Fruit fly (Drosophila melanogaster) whole organism: ENCODE measurements around the gene CG18508.

Source experiments
- CG8478 ChIP-seq: fragments of >200 bp; optimal IDR thresholded peaks from 2 replicates; lab custom pipeline; 2018; ENCODE audit warnings: inconsistent platforms
- Dll ChIP-seq: fragments of >200 bp; optimal IDR thresholded peaks from 2 replicates; lab custom pipeline; 2017
- EcR ChIP-seq, 2 experiments: fragments of >200 bp; optimal IDR thresholded peaks; 2 replicates each; lab custom pipeline; 2017; ENCODE audit warnings: missing biosample characterization in 2 of 2, missing genetic modification characterization in 2 of 2, missing genetic modification reagents in 2 of 2
- pan ChIP-seq: fragments of >200 bp; optimal IDR thresholded peaks from 2 replicates; lab custom pipeline; 2017
- psq ChIP-seq: fragments of >200 bp; optimal IDR thresholded peaks from 2 replicates; lab custom pipeline; 2017
- usp ChIP-seq: fragments of >200 bp; optimal IDR thresholded peaks from 2 replicates; lab custom pipeline; 2017; ENCODE audit warnings: missing biosample characterization, missing genetic modification characterization, mixed read lengths

- no peak for TF ChIP-seq usp (GFP tag; lab: Kevin White, UChicago)
- no peak for TF ChIP-seq CG8478 (lab: Kevin White, UChicago)
- TF ChIP-seq pan = no peak
- no peak for TF ChIP-seq EcR (GFP tag; optimal IDR thresholded peaks at IDR 0.05; lab: Kevin White, UChicago)
- no peak for TF ChIP-seq psq (lab: Kevin White, UChicago)
- TF ChIP-seq Dll (lab: Kevin White, UChicago) = no peak
Observed at dm6 chrX:3151487-3151818, 21.5 kb downstream of the CG18508 start.
